Fruit fly (Drosophila melanogaster) whole organism, adult: ENCODE data around the gene Stt3B.

ENCODE experiments used
- CG7101 ChIP-seq: fragments of 200-800 bp; sonication (Bioruptor generic); optimal IDR thresholded peaks from 2 replicates; lab custom pipeline; 2018; ENCODE audit warnings: missing biosample characterization, mild to moderate bottlenecking, missing genetic modification characterization, moderate library complexity
- Clk ChIP-seq: fragments of 200-800 bp; sonication (Bioruptor generic); optimal IDR thresholded peaks from 2 replicates; lab custom pipeline; 2017; ENCODE audit warnings: missing biosample characterization, missing genetic modification characterization
- cic ChIP-seq: fragments of 200-800 bp; sonication (Bioruptor generic); optimal IDR thresholded peaks from 2 replicates; lab custom pipeline; 2017; ENCODE audit warnings: missing biosample characterization, mild to moderate bottlenecking, missing genetic modification characterization, moderate library complexity
- cnc ChIP-seq, 2 experiments: fragments of >200 bp; optimal IDR thresholded peaks; 2 replicates each; lab custom pipeline; 2017
- kay ChIP-seq: fragments of 200-800 bp; sonication (Bioruptor generic); peaks from one replicate; lab custom pipeline; 2016; ENCODE audit warnings: missing biosample characterization, missing genetic modification characterization, borderline replicate concordance
- ovo ChIP-seq: fragments of 200-800 bp; sonication (Bioruptor generic); optimal IDR thresholded peaks from 2 replicates; lab custom pipeline; 2016; ENCODE audit warnings: missing biosample characterization, missing genetic modification characterization

DNA sequence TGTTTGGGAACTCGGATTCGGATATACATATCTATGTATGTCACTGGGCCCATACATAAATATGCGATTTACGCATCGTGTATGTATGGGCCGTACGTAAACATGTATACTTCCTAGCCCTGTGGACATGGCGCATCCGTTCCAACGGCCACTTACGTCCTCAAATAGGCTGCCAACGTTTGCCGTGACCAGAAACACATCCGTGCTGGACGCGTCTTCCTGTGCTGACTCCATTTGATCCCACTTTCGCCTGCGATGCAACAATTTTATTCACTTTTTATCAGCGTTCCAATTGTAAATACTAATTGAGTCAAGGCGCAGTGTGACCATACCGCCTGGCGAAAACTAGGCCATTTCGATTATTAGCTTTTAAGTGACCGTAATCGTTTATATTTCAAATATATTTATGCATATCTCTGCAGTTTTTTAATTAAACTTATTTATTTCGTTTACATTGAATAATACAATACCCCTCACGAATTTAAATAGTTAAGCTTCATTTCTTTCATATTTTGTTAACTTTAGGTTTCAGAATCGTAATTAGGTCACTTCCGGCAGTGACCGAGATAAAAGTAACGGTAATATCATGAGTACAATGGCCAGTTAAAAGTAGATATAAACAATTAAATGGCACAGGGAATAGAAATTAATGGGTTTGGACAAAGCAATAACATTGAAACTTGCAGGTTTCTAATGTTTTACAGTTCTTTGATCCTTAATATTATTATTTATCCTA is 24.5 kb downstream of the Stt3B start, which contains the start of gene 5PtaseI:
- no peak for TF ChIP-seq Clk (GFP tag; lab: Kevin White, UChicago)
- TF ChIP-seq ovo: no peak
- no peak for TF ChIP-seq kay
- TF ChIP-seq cnc (optimal IDR thresholded peaks at IDR 0.05; lab: Kevin White, UChicago): no peak
- no peak for TF ChIP-seq CG7101 (tag; lab: Kevin White, UChicago)
- TF ChIP-seq cic (GFP tag; lab: Kevin White, UChicago): no peak
